Worm (Caenorhabditis elegans) whole organism, L2 larva: ENCODE results near the gene srh-119.

Experiments used
- C34F6.9 ChIP-seq: fragments of 150-350 bp; optimal IDR thresholded peaks from 2 replicates; lab custom pipeline; 2014; ENCODE audit warnings: missing biosample characterization, missing genetic modification characterization
- F13H6.1 ChIP-seq: sonication (generic microtip); optimal IDR thresholded peaks from 2 replicates; lab custom pipeline; 2016; ENCODE audit warnings: missing genetic modification characterization, missing compliant biosample characterization
- R02D3.7 ChIP-seq: fragments of 150-350 bp; optimal IDR thresholded peaks from 2 replicates; lab custom pipeline; 2014; ENCODE audit warnings: missing biosample characterization, missing genetic modification characterization
- Y55F3AM.14 ChIP-seq: fragments of 200-800 bp; sonication (Bioruptor generic); optimal IDR thresholded peaks from 2 replicates; lab custom pipeline; 2018; ENCODE audit warnings: mild to moderate bottlenecking, missing genetic modification characterization, missing compliant biosample characterization
- ZK546.5 ChIP-seq: sonication (generic microtip); optimal IDR thresholded peaks from 2 replicates; lab custom pipeline; 2017; ENCODE audit warnings: missing biosample characterization, missing genetic modification characterization
- alr-1 ChIP-seq: fragments of 150-350 bp; optimal IDR thresholded peaks from 2 replicates; lab custom pipeline; 2014; ENCODE audit warnings: missing biosample characterization, missing genetic modification characterization
- ama-1 ChIP-seq: fragments of 150-350 bp; optimal IDR thresholded peaks from 2 replicates; lab custom pipeline; 2018; ENCODE audit warnings: inconsistent platforms
- blmp-1 ChIP-seq: sonication (generic microtip); optimal IDR thresholded peaks from 2 replicates; lab custom pipeline; 2017; ENCODE audit warnings: missing genetic modification characterization, mild to moderate bottlenecking, missing compliant biosample characterization, antibody characterized with exemption, moderate library complexity; ENCODE audit not compliant: insufficient read depth
- ceh-16 ChIP-seq: fragments of 150-350 bp; optimal IDR thresholded peaks from 2 replicates; lab custom pipeline; 2014; ENCODE audit warnings: missing biosample characterization, missing genetic modification characterization
- ceh-82 ChIP-seq: fragments of 150-350 bp; optimal IDR thresholded peaks from 2 replicates; lab custom pipeline; 2014; ENCODE audit warnings: missing biosample characterization, missing genetic modification characterization
- dmd-4 ChIP-seq: sonication (generic microtip); optimal IDR thresholded peaks from 2 replicates; lab custom pipeline; 2017; ENCODE audit warnings: missing biosample characterization, missing genetic modification characterization
- elt-3 ChIP-seq: sonication (generic microtip); optimal IDR thresholded peaks from 2 replicates; lab custom pipeline; 2017; ENCODE audit warnings: missing biosample characterization, missing genetic modification characterization
- lin-13 ChIP-seq: fragments of 150-350 bp; optimal IDR thresholded peaks from 2 replicates; lab custom pipeline; 2014; ENCODE audit warnings: missing biosample characterization, missing genetic modification reagents, missing genetic modification characterization
- lsy-2 ChIP-seq, 2 experiments: fragments of 150-350 bp in 1 of 2; sonication (generic microtip) in 1 of 2; optimal IDR thresholded peaks; 2 replicates each; lab custom pipeline; 2014 to 2017; ENCODE audit warnings: missing biosample characterization in 2 of 2, missing genetic modification characterization in 2 of 2
- mab-5 ChIP-seq: fragments of 150-350 bp; optimal IDR thresholded peaks from 2 replicates; lab custom pipeline; 2014; ENCODE audit warnings: missing biosample characterization, missing genetic modification characterization
- mbf-1 ChIP-seq: sonication (generic microtip); optimal IDR thresholded peaks from 2 replicates; lab custom pipeline; 2017; ENCODE audit warnings: missing biosample characterization, missing genetic modification characterization
- nhr-129 ChIP-seq: fragments of 150-350 bp; optimal IDR thresholded peaks from 2 replicates; lab custom pipeline; 2014; ENCODE audit warnings: missing biosample characterization, missing genetic modification characterization
- nhr-23 ChIP-seq: fragments of 150-350 bp; optimal IDR thresholded peaks from 2 replicates; lab custom pipeline; 2014; ENCODE audit warnings: missing biosample characterization, missing genetic modification reagents, missing genetic modification characterization
- nhr-237 ChIP-seq: fragments of 150-350 bp; optimal IDR thresholded peaks from 2 replicates; lab custom pipeline; 2014; ENCODE audit warnings: missing biosample characterization, missing genetic modification characterization
- nhr-25 ChIP-seq: fragments of 150-350 bp; sonication (generic microtip); optimal IDR thresholded peaks from 3 replicates; lab custom pipeline; 2014; ENCODE audit warnings: missing biosample characterization, missing genetic modification characterization
- nhr-6 ChIP-seq: fragments of 150-350 bp; optimal IDR thresholded peaks from 2 replicates; lab custom pipeline; 2014; ENCODE audit warnings: missing biosample characterization, missing genetic modification characterization
- sma-3 ChIP-seq: sonication (generic microtip); optimal IDR thresholded peaks from 2 replicates; lab custom pipeline; 2016; ENCODE audit warnings: missing genetic modification reagents, missing genetic modification characterization, missing compliant biosample characterization
- sma-9 ChIP-seq, 2 experiments: fragments of 150-350 bp in 1 of 2; sonication (generic microtip) in 1 of 2; optimal IDR thresholded peaks; 2 replicates each; lab custom pipeline; 2014 to 2016; ENCODE audit warnings: missing genetic modification characterization in 2 of 2, mild to moderate bottlenecking in 1 of 2, missing biosample characterization in 1 of 2, missing compliant biosample characterization in 1 of 2, missing genetic modification reagents in 1 of 2, moderate library complexity in 1 of 2
- snpc-4 ChIP-seq: fragments of 150-350 bp; optimal IDR thresholded peaks from 2 replicates; lab custom pipeline; 2014; ENCODE audit warnings: missing biosample characterization, missing genetic modification characterization
- unc-39 ChIP-seq: fragments of 150-350 bp; optimal IDR thresholded peaks from 2 replicates; lab custom pipeline; 2014; ENCODE audit warnings: missing biosample characterization, missing genetic modification characterization
- unc-62 ChIP-seq: fragments of 150-350 bp; optimal IDR thresholded peaks from 2 replicates; lab custom pipeline; 2014; ENCODE audit warnings: missing biosample characterization, missing genetic modification reagents, missing genetic modification characterization
- zag-1 ChIP-seq: fragments of 150-350 bp; optimal IDR thresholded peaks from 2 replicates; lab custom pipeline; 2014; ENCODE audit warnings: missing biosample characterization, missing genetic modification characterization
- ztf-1 ChIP-seq: fragments of 200-800 bp; sonication (Bioruptor generic); conservative IDR thresholded peaks from 2 replicates; pipeline ENCODE4 v1.3.6; 2022; ENCODE audit warnings: missing genetic modification characterization, missing compliant biosample characterization
- ztf-11 ChIP-seq: sonication (generic microtip); optimal IDR thresholded peaks from 2 replicates; lab custom pipeline; 2017; ENCODE audit warnings: missing biosample characterization, missing genetic modification characterization
- ztf-4 ChIP-seq: fragments of 150-350 bp; optimal IDR thresholded peaks from 2 replicates; lab custom pipeline; 2014; ENCODE audit warnings: missing biosample characterization, missing genetic modification characterization

The srh-119 gene

DNA sequence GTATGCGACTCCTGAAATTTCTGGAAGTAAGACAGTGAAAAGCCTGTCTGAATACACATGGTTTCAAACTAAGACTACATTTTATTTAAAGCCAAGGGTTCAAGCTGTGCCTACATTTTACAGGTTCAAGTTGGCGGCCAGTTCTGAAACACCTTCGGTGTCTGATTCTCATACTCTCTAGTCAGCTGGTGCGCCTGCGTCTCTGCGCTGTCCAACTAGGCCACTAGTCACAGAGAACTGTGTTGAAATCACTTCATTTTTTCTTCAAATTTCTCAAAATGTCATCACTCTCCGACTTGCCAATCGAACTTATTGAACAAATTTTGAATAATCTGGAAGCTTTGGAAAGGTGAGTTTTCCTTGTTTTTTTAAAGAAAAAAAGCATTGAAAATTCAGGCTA is 5.6 kb upstream of the srh-119 start, which contains the start of gene fbxa-90:
Gene fbxa-90 (plus strand): TSS at position 179 of the 400 bp plus-strand sequence.
- TF ChIP-seq nhr-129 (tag; lab: Kevin White, UChicago) (peak; percentile 22), nhr-237 (tag; lab: Kevin White, UChicago) (no peak), nhr-25 (tag; lab: Kevin White, UChicago) (no peak), snpc-4 (tag; lab: Kevin White, UChicago) (no peak)

DNA sequence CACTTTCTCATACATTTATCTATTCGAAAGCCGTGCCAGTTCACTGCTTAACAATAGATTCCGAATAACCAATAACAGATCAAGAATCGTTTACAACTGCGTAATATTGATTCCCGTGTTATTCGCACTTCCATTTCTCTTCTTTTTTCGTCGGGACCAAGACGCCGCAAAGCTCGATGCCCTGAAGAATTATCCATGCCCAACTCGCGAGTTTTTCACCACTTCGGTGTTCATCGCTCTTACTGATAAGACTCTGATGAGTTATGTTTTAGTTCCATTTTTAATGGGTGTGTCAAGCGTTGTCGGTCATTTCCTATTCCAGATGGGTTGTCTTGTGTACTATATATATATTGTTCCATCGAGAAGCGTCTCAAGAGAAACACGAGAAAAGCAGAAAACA is 1.1 kb downstream of the srh-119 start:
- TF ChIP-seq nhr-129 (tag; lab: Kevin White, UChicago), result no peak
- TF ChIP-seq sma-9 (GFP tag; optimal IDR thresholded peaks at IDR 0.05; lab: Kevin White, UChicago), result no peak
- no peak for TF ChIP-seq sma-9 (tag; optimal IDR thresholded peaks at IDR 0.05; lab: Kevin White, UChicago)
- TF ChIP-seq lin-13 (GFP tag; lab: Kevin White, UChicago), result no peak
- TF ChIP-seq nhr-237 (tag; lab: Kevin White, UChicago), result no peak
- TF ChIP-seq snpc-4 (tag; lab: Kevin White, UChicago), result no peak
- TF ChIP-seq C34F6.9 (tag; lab: Kevin White, UChicago), result no peak
- no peak for TF ChIP-seq unc-39 (tag; lab: Kevin White, UChicago)
- no peak for TF ChIP-seq Y55F3AM.14 (GFP tag; lab: Kevin White, UChicago)
- no peak for TF ChIP-seq ceh-16 (tag; lab: Kevin White, UChicago)
- TF ChIP-seq unc-62 (GFP tag; lab: Kevin White, UChicago), result no peak
- TF ChIP-seq ZK546.5 (tag; lab: Kevin White, UChicago), result no peak
- no peak for TF ChIP-seq dmd-4 (tag; lab: Kevin White, UChicago)
- TF ChIP-seq ztf-11 (tag; lab: Kevin White, UChicago), result no peak
- no peak for TF ChIP-seq R02D3.7 (tag; lab: Kevin White, UChicago)
- no peak for TF ChIP-seq nhr-25 (tag; lab: Kevin White, UChicago)
- no peak for TF ChIP-seq ama-1 (lab: Kevin White, UChicago)
- TF ChIP-seq sma-3 (GFP tag; lab: Kevin White, UChicago), result no peak
- no peak for TF ChIP-seq nhr-6 (tag; lab: Kevin White, UChicago)
- no peak for TF ChIP-seq elt-3 (tag; lab: Kevin White, UChicago)
- TF ChIP-seq, all 48 proteins: peak for 0

DNA sequence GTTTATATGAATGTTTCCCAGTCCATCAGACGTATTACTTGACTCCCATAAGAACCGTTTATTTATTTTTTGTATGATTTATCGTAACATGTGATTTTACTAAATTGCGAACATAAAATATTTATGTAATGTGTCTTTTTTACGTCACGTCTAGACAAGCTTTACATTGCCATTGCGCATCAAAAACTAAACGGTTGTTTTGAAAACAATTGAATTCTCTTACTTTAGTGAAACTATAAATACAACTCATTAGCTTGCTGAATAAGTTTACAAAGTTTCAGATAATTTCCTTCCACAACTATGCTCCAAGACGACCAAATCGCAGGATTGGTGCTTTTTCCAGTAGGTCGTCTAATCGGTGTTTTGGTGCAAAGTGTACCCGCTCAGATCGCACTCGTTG is 2.7 kb downstream of the srh-119 start, which contains the start of gene srx-54:
Gene srx-54 (plus strand): TSS at position 301 of the 400 bp plus-strand sequence.
- TF ChIP-seq ztf-1 (GFP tag; lab: Robert Waterston, UW) (no peak), nhr-25 (tag; lab: Kevin White, UChicago) (no peak), mab-5 (tag; lab: Kevin White, UChicago) (no peak), C34F6.9 (tag; lab: Kevin White, UChicago) (no peak), ZK546.5 (tag; lab: Kevin White, UChicago) (no peak), lin-13 (GFP tag; lab: Kevin White, UChicago) (no peak), ztf-4 (tag; lab: Kevin White, UChicago) (no peak), ceh-16 (tag; lab: Kevin White, UChicago) (no peak), lsy-2 (tag; optimal IDR thresholded peaks at IDR 0.05; lab: Kevin White, UChicago) (no peak)
- TF ChIP-seq, all 48 proteins: peak for 0

DNA sequence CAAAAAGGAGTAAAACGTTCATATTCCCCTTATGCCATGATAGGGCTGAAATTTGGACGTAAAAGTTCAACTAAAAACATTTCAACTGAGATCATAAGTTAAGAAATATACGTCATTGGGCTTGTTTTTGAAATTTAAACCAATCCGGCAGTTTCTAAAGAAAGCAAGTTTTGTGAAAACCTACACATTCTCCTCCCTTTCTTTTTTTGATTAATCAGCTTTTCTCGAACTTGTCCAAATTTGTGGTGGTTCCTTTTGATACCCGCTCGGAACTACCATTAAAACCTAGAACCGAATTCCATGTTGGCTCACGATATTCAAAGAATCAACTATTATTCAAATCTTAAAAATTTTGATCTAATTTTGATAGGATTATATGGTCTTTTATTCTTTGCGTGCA is 8.1 kb downstream of the srh-119 start, which contains the start of gene srz-54:
Gene srz-54 (plus strand): TSS at position 301 of the 400 bp plus-strand sequence.
- TF ChIP-seq ztf-1 (GFP tag; lab: Robert Waterston, UW), result no peak
- TF ChIP-seq ceh-82 (tag; lab: Kevin White, UChicago), result no peak
- TF ChIP-seq dmd-4 (tag; lab: Kevin White, UChicago), result no peak
- TF ChIP-seq alr-1 (tag; lab: Kevin White, UChicago), result no peak
- TF ChIP-seq ZK546.5 (tag; lab: Kevin White, UChicago), result no peak
- no peak for TF ChIP-seq ceh-16 (tag; lab: Kevin White, UChicago)
- TF ChIP-seq F13H6.1 (tag; lab: Kevin White, UChicago), result no peak
- TF ChIP-seq nhr-129 (tag; lab: Kevin White, UChicago), result no peak
- TF ChIP-seq elt-3 (tag; lab: Kevin White, UChicago), result no peak
- no peak for TF ChIP-seq unc-39 (tag; lab: Kevin White, UChicago)
- TF ChIP-seq ama-1 (lab: Kevin White, UChicago), result no peak

ce11 chrV:16987035-16987434 is 14.8 kb downstream of the srh-119 start, which contains the start of gene Y102A5C.40:
TSS of gene Y102A5C.40 (minus strand) at chrV:16987135.
- TF ChIP-seq sma-9 (GFP tag; optimal IDR thresholded peaks at IDR 0.05; lab: Kevin White, UChicago) (no peak), sma-9 (tag; optimal IDR thresholded peaks at IDR 0.05; lab: Kevin White, UChicago) (no peak), nhr-129 (tag; lab: Kevin White, UChicago) (no peak), blmp-1 (tag; lab: Kevin White, UChicago) (no peak), ztf-11 (tag; lab: Kevin White, UChicago) (no peak), nhr-25 (tag; lab: Kevin White, UChicago) (no peak), F13H6.1 (tag; lab: Kevin White, UChicago) (no peak), mbf-1 (tag; lab: Kevin White, UChicago) (no peak), nhr-23 (tag; lab: Kevin White, UChicago) (no peak), dmd-4 (tag; lab: Kevin White, UChicago) (no peak), ceh-82 (tag; lab: Kevin White, UChicago) (no peak), lsy-2 (tag; optimal IDR thresholded peaks at IDR 0.05; lab: Kevin White, UChicago) (no peak), zag-1 (no peak)
- TF ChIP-seq, all 48 proteins: peak for 0
